Fruit fly (Drosophila melanogaster) whole organism, embryonic: ENCODE data around the gene CG15890.

ENCODE experiments used
- Awh ChIP-seq: fragments of 200-800 bp; sonication (Bioruptor generic); IDR thresholded peaks from 2 replicates; pipeline ENCODE4, ENCODE4 v1.3.6; 2022; ENCODE audit warnings: missing biosample characterization, missing genetic modification characterization
- B-H1 ChIP-seq: fragments of 200-800 bp; sonication (Bioruptor generic); IDR thresholded peaks from 3 replicates; pipeline ENCODE4 v1.3.6; 2022; ENCODE audit warnings: missing biosample characterization, missing genetic modification characterization
- Bdp1 ChIP-seq: fragments of 200-800 bp; sonication (Bioruptor generic); optimal IDR thresholded peaks from 3 replicates; lab custom pipeline; 2016; ENCODE audit warnings: missing biosample characterization, missing genetic modification characterization
- CG10147 ChIP-seq: fragments of 200-800 bp; sonication (Bioruptor generic); optimal IDR thresholded peaks from 2 replicates; lab custom pipeline; 2019; ENCODE audit warnings: missing biosample characterization, mild to moderate bottlenecking, missing genetic modification characterization, moderate library complexity
- CG10565 ChIP-seq: fragments of 200-800 bp; sonication (Bioruptor generic); optimal IDR thresholded peaks from 3 replicates; lab custom pipeline; 2016; ENCODE audit warnings: missing biosample characterization, mild to moderate bottlenecking, missing genetic modification characterization
- CG11504 ChIP-seq: fragments of 200-800 bp; sonication (Bioruptor generic); optimal IDR thresholded peaks from 3 replicates; lab custom pipeline; 2019; ENCODE audit warnings: missing biosample characterization, mild to moderate bottlenecking, missing genetic modification characterization, moderate library complexity
- CG13123 ChIP-seq: fragments of 200-800 bp; sonication (Bioruptor generic); optimal IDR thresholded peaks from 2 replicates; lab custom pipeline; 2016; ENCODE audit warnings: missing biosample characterization, missing genetic modification characterization
- CG14441 ChIP-seq: fragments of 200-800 bp; sonication (Bioruptor generic); IDR thresholded peaks from 2 replicates; pipeline ENCODE4 v1.3.6; 2022; ENCODE audit warnings: missing biosample characterization, missing genetic modification characterization
- CG15479 ChIP-seq: fragments of 200-800 bp; sonication (Bioruptor generic); optimal IDR thresholded peaks from 3 replicates; lab custom pipeline; 2019; ENCODE audit warnings: missing biosample characterization, mild to moderate bottlenecking, missing genetic modification characterization, moderate library complexity
- CG31388 ChIP-seq: fragments of 200-800 bp; sonication (Bioruptor generic); optimal IDR thresholded peaks from 2 replicates; lab custom pipeline; 2016; ENCODE audit warnings: missing biosample characterization, missing genetic modification characterization
- CG31441 ChIP-seq: fragments of 200-800 bp; sonication (Bioruptor generic); IDR thresholded peaks from 2 replicates; pipeline ENCODE4 v1.3.6; 2022; ENCODE audit warnings: missing biosample characterization, missing genetic modification characterization
- CG3163 ChIP-seq: fragments of 200-800 bp; sonication (Bioruptor generic); optimal IDR thresholded peaks from 3 replicates; lab custom pipeline; 2016; ENCODE audit warnings: missing biosample characterization, missing genetic modification characterization
- CG4424 ChIP-seq: fragments of 200-800 bp; sonication (Bioruptor generic); optimal IDR thresholded peaks from 3 replicates; lab custom pipeline; 2016; ENCODE audit warnings: missing biosample characterization, missing genetic modification characterization
- CG6683 ChIP-seq: fragments of 200-800 bp; sonication (Bioruptor generic); optimal IDR thresholded peaks from 2 replicates; lab custom pipeline; 2017; ENCODE audit warnings: missing biosample characterization, mild to moderate bottlenecking, missing genetic modification characterization, missing genetic modification reagents
- CG7372 ChIP-seq: fragments of 200-800 bp; sonication (Bioruptor generic); IDR thresholded peaks from 2 replicates; pipeline ENCODE4 v1.3.6; 2022; ENCODE audit warnings: missing biosample characterization, missing genetic modification characterization
- CG7556 ChIP-seq: fragments of 200-800 bp; sonication (Bioruptor generic); optimal IDR thresholded peaks from 2 replicates; lab custom pipeline; 2017; ENCODE audit warnings: missing biosample characterization, mild to moderate bottlenecking, missing genetic modification characterization
- CG7839 ChIP-seq: fragments of 200-800 bp; sonication (Bioruptor generic); optimal IDR thresholded peaks from 3 replicates; lab custom pipeline; 2018; ENCODE audit warnings: missing biosample characterization, mild to moderate bottlenecking, missing genetic modification characterization, moderate library complexity
- CG8388 ChIP-seq: fragments of 200-800 bp; sonication (Bioruptor generic); optimal IDR thresholded peaks from 2 replicates; lab custom pipeline; 2019; ENCODE audit warnings: missing biosample characterization, mild to moderate bottlenecking, missing genetic modification characterization, moderate library complexity
- CG8944 ChIP-seq: fragments of 200-800 bp; sonication (Bioruptor generic); optimal IDR thresholded peaks from 3 replicates; lab custom pipeline; 2016; ENCODE audit warnings: missing biosample characterization, missing genetic modification characterization
- CG9817 ChIP-seq: fragments of 200-800 bp; sonication (Bioruptor generic); optimal IDR thresholded peaks from 2 replicates; lab custom pipeline; 2018; ENCODE audit warnings: missing biosample characterization, mild to moderate bottlenecking, missing genetic modification characterization, moderate library complexity
- D19A ChIP-seq: fragments of 200-800 bp; optimal IDR thresholded peaks from 3 replicates; lab custom pipeline; 2019; ENCODE audit warnings: missing biosample characterization, mild to moderate bottlenecking, missing genetic modification characterization, moderate library complexity
- Dek ChIP-seq: fragments of 200-800 bp; sonication (Bioruptor generic); optimal IDR thresholded peaks from 3 replicates; lab custom pipeline; 2019; ENCODE audit warnings: missing biosample characterization, mild to moderate bottlenecking, missing genetic modification characterization, moderate library complexity
- Dfd ChIP-seq, 2 experiments: fragments of >200 bp; optimal IDR thresholded peaks; 2 replicates each; lab custom pipeline; 2017; ENCODE audit warnings: missing biosample characterization in 2 of 2, missing genetic modification characterization in 2 of 2
- Drgx ChIP-seq: fragments of 200-800 bp; sonication (Bioruptor generic); IDR thresholded peaks from 2 replicates; pipeline ENCODE4 v1.3.6; 2022; ENCODE audit warnings: missing biosample characterization, missing genetic modification characterization
- Hand ChIP-seq: fragments of 200-800 bp; sonication (Bioruptor generic); optimal IDR thresholded peaks from 2 replicates; lab custom pipeline; 2017; ENCODE audit warnings: mild to moderate bottlenecking, missing biosample characterization, missing genetic modification reagents, missing genetic modification characterization
- Mad ChIP-seq: fragments of 200-800 bp; sonication (Bioruptor generic); optimal IDR thresholded peaks from 2 replicates; lab custom pipeline; 2016; ENCODE audit warnings: missing biosample characterization, missing genetic modification characterization
- Nf-YC ChIP-seq: fragments of 200-800 bp; optimal IDR thresholded peaks from 3 replicates; lab custom pipeline; 2019; ENCODE audit warnings: missing biosample characterization, mild to moderate bottlenecking, missing genetic modification characterization, moderate library complexity
- Scr ChIP-seq: fragments of 200-800 bp; sonication (Bioruptor generic); IDR thresholded peaks from 2 replicates; pipeline ENCODE4 v1.3.6; 2022; ENCODE audit warnings: missing biosample characterization, missing genetic modification characterization; ENCODE audit not compliant: partially characterized antibody
- Six4 ChIP-seq: fragments of 200-800 bp; sonication (Bioruptor generic); optimal IDR thresholded peaks from 2 replicates; lab custom pipeline; 2016; ENCODE audit warnings: missing biosample characterization, missing genetic modification characterization
- Sox102F ChIP-seq: fragments of 200-800 bp; sonication (Bioruptor generic); optimal IDR thresholded peaks from 2 replicates; lab custom pipeline; 2018; ENCODE audit warnings: missing biosample characterization, mild to moderate bottlenecking, missing genetic modification characterization, moderate library complexity
- Stat92E ChIP-seq, 3 experiments: fragments of >200 bp in 2 of 3; fragments of 200-800 bp in 1 of 3; sonication (Bioruptor generic) in 1 of 3; optimal IDR thresholded peaks; 2 replicates each; lab custom pipeline; 2017 to 2019; ENCODE audit warnings: missing biosample characterization in 3 of 3, missing genetic modification characterization in 3 of 3, mild to moderate bottlenecking in 1 of 3, moderate library complexity in 1 of 3
- Tbp ChIP-seq: fragments of >200 bp; optimal IDR thresholded peaks from 2 replicates; lab custom pipeline; 2018; ENCODE audit warnings: missing biosample characterization, missing genetic modification characterization
- Xrp1 ChIP-seq: fragments of 200-800 bp; sonication (Bioruptor generic); IDR thresholded peaks from 2 replicates; pipeline ENCODE4 v1.3.6; 2022; ENCODE audit warnings: missing biosample characterization, missing genetic modification characterization
- ase ChIP-seq: fragments of 200-800 bp; sonication (Bioruptor generic); IDR thresholded peaks from 3 replicates; pipeline ENCODE4 v1.3.6; 2022; ENCODE audit warnings: missing biosample characterization, missing genetic modification characterization
- btn ChIP-seq: fragments of 200-800 bp; sonication (Bioruptor generic); optimal IDR thresholded peaks from 2 replicates; lab custom pipeline; 2016; ENCODE audit warnings: missing biosample characterization, missing genetic modification characterization
- dmrt99B ChIP-seq: fragments of 200-800 bp; sonication (Bioruptor generic); optimal IDR thresholded peaks from 2 replicates; lab custom pipeline; 2018; ENCODE audit warnings: missing biosample characterization, mild to moderate bottlenecking, missing genetic modification characterization, moderate library complexity
- dpn ChIP-seq, 2 experiments: fragments of 200-800 bp; sonication (Bioruptor generic); optimal IDR thresholded peaks; 3 replicates each; lab custom pipeline; 2016; ENCODE audit warnings: missing biosample characterization in 2 of 2, missing genetic modification characterization in 2 of 2
- gcm ChIP-seq: fragments of 200-800 bp; sonication (Bioruptor generic); optimal IDR thresholded peaks from 2 replicates; lab custom pipeline; 2019; ENCODE audit warnings: missing biosample characterization, mild to moderate bottlenecking, missing genetic modification characterization, moderate library complexity
- hb ChIP-seq: fragments of 200-800 bp; sonication (Bioruptor generic); IDR thresholded peaks from 3 replicates; pipeline ENCODE4 v1.3.6; 2022; ENCODE audit warnings: missing biosample characterization, missing genetic modification characterization; ENCODE audit not compliant: partially characterized antibody
- hth ChIP-seq: fragments of >200 bp; optimal IDR thresholded peaks from 2 replicates; lab custom pipeline; 2017; ENCODE audit warnings: inconsistent platforms
- jing ChIP-seq: fragments of 200-800 bp; sonication (Bioruptor generic); optimal IDR thresholded peaks from 2 replicates; lab custom pipeline; 2018; ENCODE audit warnings: missing biosample characterization, mild to moderate bottlenecking, missing genetic modification characterization
- lmd ChIP-seq: fragments of 200-800 bp; sonication (Bioruptor generic); IDR thresholded peaks from 2 replicates; pipeline ENCODE4 v1.3.6; 2022; ENCODE audit warnings: missing biosample characterization, missing genetic modification characterization
- luna ChIP-seq: fragments of 200-800 bp; sonication (Bioruptor generic); optimal IDR thresholded peaks from 2 replicates; lab custom pipeline; 2016; ENCODE audit warnings: missing biosample characterization, missing genetic modification characterization
- pita ChIP-seq: fragments of 200-800 bp; sonication (Bioruptor generic); optimal IDR thresholded peaks from 2 replicates; lab custom pipeline; 2017; ENCODE audit warnings: missing biosample characterization, mild to moderate bottlenecking, missing genetic modification characterization
- schlank ChIP-seq: fragments of 200-800 bp; sonication (Bioruptor generic); optimal IDR thresholded peaks from 2 replicates; lab custom pipeline; 2018; ENCODE audit warnings: missing biosample characterization, mild to moderate bottlenecking, missing genetic modification characterization
- sens-2 ChIP-seq: fragments of 200-800 bp; sonication (Bioruptor generic); IDR thresholded peaks from 2 replicates; pipeline ENCODE4 v1.3.6; 2022; ENCODE audit warnings: missing biosample characterization, missing genetic modification characterization
- sim ChIP-seq: fragments of 200-800 bp; sonication (Bioruptor generic); IDR thresholded peaks from 2 replicates; pipeline ENCODE4 v1.3.6; 2022; ENCODE audit warnings: missing biosample characterization, missing genetic modification characterization
- sna ChIP-seq: fragments of 200-800 bp; sonication (Bioruptor generic); IDR thresholded peaks from 2 replicates; pipeline ENCODE4 v1.3.6; 2022; ENCODE audit warnings: missing biosample characterization, missing genetic modification characterization; ENCODE audit not compliant: partially characterized antibody
- stc ChIP-seq: fragments of 200-800 bp; sonication (Bioruptor generic); IDR thresholded peaks from 2 replicates; pipeline ENCODE4 v1.3.6; 2022; ENCODE audit warnings: missing biosample characterization, missing genetic modification characterization
- stwl ChIP-seq: fragments of 200-800 bp; sonication (Bioruptor generic); optimal IDR thresholded peaks from 3 replicates; lab custom pipeline; 2018; ENCODE audit warnings: missing biosample characterization, mild to moderate bottlenecking, missing genetic modification characterization, moderate library complexity
- tio ChIP-seq: fragments of 200-800 bp; sonication (Bioruptor generic); optimal IDR thresholded peaks from 2 replicates; lab custom pipeline; 2017; ENCODE audit warnings: missing biosample characterization, missing genetic modification characterization, inconsistent platforms
- zfh2 ChIP-seq: fragments of 200-800 bp; sonication (Bioruptor generic); optimal IDR thresholded peaks from 2 replicates; lab custom pipeline; 2016; ENCODE audit warnings: missing biosample characterization, missing genetic modification characterization

Gene CG15890

DNA sequence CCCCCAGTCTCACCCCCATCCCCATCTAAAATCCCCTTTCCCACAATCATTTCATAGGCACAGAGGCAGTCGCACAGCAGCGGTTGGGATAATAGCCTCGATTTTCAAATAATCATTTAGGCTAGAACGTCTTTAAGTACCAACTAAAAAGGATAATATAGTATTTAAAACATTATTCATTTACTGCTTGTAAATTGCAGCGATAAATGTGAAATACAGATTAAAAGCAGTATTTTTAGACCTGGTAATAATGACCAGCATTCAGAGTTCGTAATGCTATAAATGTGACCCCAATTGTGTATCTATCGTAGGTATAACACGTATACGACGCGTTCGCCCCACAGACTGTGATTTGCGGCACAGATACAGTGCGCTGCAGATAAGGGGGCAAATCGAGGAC, 38.0 kb downstream of the CG15890 start (continued):
- TF ChIP-seq Dek (tag; lab: Kevin White, UChicago) (no peak), zfh2 (GFP tag; lab: Kevin White, UChicago) (no peak), CG9817 (tag; lab: Kevin White, UChicago) (peak; percentile 29), Hand (GFP tag; lab: Kevin White, UChicago) (no peak), CG15479 (GFP tag; lab: Kevin White, UChicago) (no peak), CG6683 (GFP tag; lab: Kevin White, UChicago) (peak; percentile 17), CG13123 (GFP tag; lab: Kevin White, UChicago) (no peak), luna (GFP tag; lab: Kevin White, UChicago) (no peak), CG8388 (peak; percentile 21), Sox102F (peak; percentile 55), btn (GFP tag; lab: Kevin White, UChicago) (no peak), Awh (GFP tag; lab: Robert Waterston, UW) (no peak), tio (GFP tag; lab: Kevin White, UChicago) (no peak), CG7372 (GFP tag; lab: Robert Waterston, UW) (peak; percentile 65), pita (no peak), schlank (peak; percentile 6), Bdp1 (GFP tag; lab: Kevin White, UChicago) (no peak), CG10147 (GFP tag; lab: Kevin White, UChicago) (peak; percentile 24), ase (GFP tag; lab: Robert Waterston, UW) (no peak), lmd (GFP tag; lab: Robert Waterston, UW) (peak; percentile 38; the same call in 1 of the 2 replicates), stc (GFP tag; lab: Robert Waterston, UW) (no peak), dpn (GFP tag; optimal IDR thresholded peaks at IDR 0.05; lab: Kevin White, UChicago) (peak in 1 of 2 experiments; percentile 27), CG3163 (no peak), gcm (GFP tag; lab: Kevin White, UChicago) (no peak), CG8944 (GFP tag; lab: Kevin White, UChicago) (no peak), sna (no peak), D19A (peak; percentile 41), CG31441 (GFP tag; lab: Robert Waterston, UW) (peak; percentile 44), Xrp1 (GFP tag; lab: Robert Waterston, UW) (no peak), Nf-YC (peak; percentile 15), CG10565 (no peak), CG7556 (GFP tag; lab: Kevin White, UChicago) (peak; percentile 48), sens-2 (GFP tag; lab: Robert Waterston, UW) (no peak), Mad (GFP tag; lab: Kevin White, UChicago) (no peak), CG31388 (GFP tag; lab: Kevin White, UChicago) (no peak), dmrt99B (tag; lab: Kevin White, UChicago) (peak; percentile 74), CG11504 (tag; lab: Kevin White, UChicago) (peak; percentile 69), Dfd (GFP tag; optimal IDR thresholded peaks at IDR 0.05; lab: Kevin White, UChicago) (no peak), B-H1 (GFP tag; lab: Robert Waterston, UW) (no peak), Scr (GFP tag; lab: Robert Waterston, UW) (no peak), CG7839 (tag; lab: Kevin White, UChicago) (peak; percentile 66), hb (no peak), Tbp (GFP tag; lab: Kevin White, UChicago) (no peak), hth (lab: Kevin White, UChicago) (no peak), CG4424 (GFP tag; lab: Kevin White, UChicago) (peak; percentile 40), Six4 (GFP tag; lab: Kevin White, UChicago) (no peak), CG14441 (GFP tag; lab: Robert Waterston, UW) (no peak), sim (GFP tag; lab: Robert Waterston, UW) (no peak), jing (GFP tag; lab: Kevin White, UChicago) (no peak), Stat92E (GFP tag; optimal IDR thresholded peaks at IDR 0.05; lab: Kevin White, UChicago) (no peak), Drgx (peak; percentile 37), stwl (tag; lab: Kevin White, UChicago) (no peak)
